Fruit fly (Drosophila melanogaster) whole organism, embryonic: ENCODE data around the gene CG34434.

ENCODE experiments used
- Adf1 ChIP-seq: fragments of 200-800 bp; sonication (Bioruptor generic); IDR thresholded peaks from 2 replicates; pipeline ENCODE4 v1.3.6; 2022; ENCODE audit warnings: missing biosample characterization, missing genetic modification characterization
- Atf3 ChIP-seq: fragments of 200-800 bp; sonication (Bioruptor generic); optimal IDR thresholded peaks from 3 replicates; lab custom pipeline; 2016; ENCODE audit warnings: missing biosample characterization, missing genetic modification characterization
- CG10565 ChIP-seq: fragments of 200-800 bp; sonication (Bioruptor generic); optimal IDR thresholded peaks from 3 replicates; lab custom pipeline; 2016; ENCODE audit warnings: missing biosample characterization, mild to moderate bottlenecking, missing genetic modification characterization
- CG10654 ChIP-seq: fragments of 200-800 bp; sonication (Bioruptor generic); optimal IDR thresholded peaks from 2 replicates; lab custom pipeline; 2016; ENCODE audit warnings: missing biosample characterization, missing genetic modification characterization
- CG11723 ChIP-seq: fragments of 200-800 bp; sonication (Bioruptor generic); optimal IDR thresholded peaks from 2 replicates; lab custom pipeline; 2017; ENCODE audit warnings: missing biosample characterization, mild to moderate bottlenecking, missing genetic modification characterization
- CG12071 ChIP-seq: fragments of 200-800 bp; sonication (Bioruptor generic); optimal IDR thresholded peaks from 3 replicates; lab custom pipeline; 2018; ENCODE audit warnings: missing biosample characterization, mild to moderate bottlenecking, missing genetic modification characterization
- CG14441 ChIP-seq: fragments of 200-800 bp; sonication (Bioruptor generic); IDR thresholded peaks from 2 replicates; pipeline ENCODE4 v1.3.6; 2022; ENCODE audit warnings: missing biosample characterization, missing genetic modification characterization
- CG16779 ChIP-seq: fragments of 200-800 bp; sonication (Bioruptor generic); IDR thresholded peaks from 2 replicates; pipeline ENCODE4 v1.3.6; 2022; ENCODE audit warnings: missing biosample characterization, missing genetic modification characterization
- CG17912 ChIP-seq: fragments of 200-800 bp; sonication (Bioruptor generic); optimal IDR thresholded peaks from 2 replicates; lab custom pipeline; 2018; ENCODE audit warnings: missing biosample characterization, mild to moderate bottlenecking, missing genetic modification characterization
- CG2129 ChIP-seq: fragments of 200-800 bp; sonication (Bioruptor generic); IDR thresholded peaks from 2 replicates; pipeline ENCODE4 v1.3.6; 2022; ENCODE audit warnings: missing biosample characterization, missing genetic modification characterization; ENCODE audit not compliant: partially characterized antibody
- CG32532 ChIP-seq: fragments of 200-800 bp; sonication (Bioruptor generic); IDR thresholded peaks from 2 replicates; pipeline ENCODE4 v1.3.6; 2022; ENCODE audit warnings: missing biosample characterization, missing genetic modification characterization
- CG32767 ChIP-seq: fragments of 200-800 bp; sonication (Bioruptor generic); IDR thresholded peaks from 2 replicates; pipeline ENCODE4 v1.3.6; 2022; ENCODE audit warnings: missing biosample characterization, missing genetic modification characterization
- CG33213 ChIP-seq: fragments of 200-800 bp; sonication (Bioruptor generic); optimal IDR thresholded peaks from 3 replicates; lab custom pipeline; 2016; ENCODE audit warnings: missing biosample characterization, missing genetic modification characterization
- CG34422 ChIP-seq: fragments of 200-800 bp; sonication (Bioruptor generic); IDR thresholded peaks from 3 replicates; pipeline ENCODE4 v1.3.6; 2022; ENCODE audit warnings: missing biosample characterization, missing genetic modification characterization
- CG3847 ChIP-seq: fragments of 200-800 bp; sonication (Bioruptor generic); IDR thresholded peaks from 2 replicates; pipeline ENCODE4 v1.3.6; 2022; ENCODE audit warnings: missing biosample characterization, missing genetic modification characterization
- CG8290 ChIP-seq, 3 experiments: fragments of 200-800 bp; sonication (Bioruptor generic); optimal IDR thresholded peaks; 2 replicates each; lab custom pipeline; 2016 to 2019; ENCODE audit warnings: missing biosample characterization in 3 of 3, missing genetic modification characterization in 3 of 3, mild to moderate bottlenecking in 2 of 3, moderate library complexity in 1 of 3
- CG9437 ChIP-seq: fragments of 200-800 bp; sonication (Bioruptor generic); optimal IDR thresholded peaks from 2 replicates; lab custom pipeline; 2018; ENCODE audit warnings: missing biosample characterization, mild to moderate bottlenecking, missing genetic modification characterization
- CkIIα-i1 ChIP-seq: fragments of 200-800 bp; sonication (Bioruptor generic); IDR thresholded peaks from 2 replicates; pipeline ENCODE4 v1.3.6; 2022; ENCODE audit warnings: missing biosample characterization, missing genetic modification characterization
- D ChIP-seq, 2 experiments: fragments of 200-800 bp in 1 of 2; fragments of >200 bp in 1 of 2; sonication (Bioruptor generic) in 1 of 2; optimal IDR thresholded peaks; 2 replicates in 1 of 2; 3 replicates in 1 of 2; lab custom pipeline; 2017; ENCODE audit warnings: mild to moderate bottlenecking in 1 of 2, missing biosample characterization in 1 of 2, missing genetic modification characterization in 1 of 2, missing genetic modification reagents in 1 of 2
- Dll ChIP-seq: fragments of 200-800 bp; sonication (Bioruptor generic); IDR thresholded peaks from 4 replicates; pipeline ENCODE4 v1.3.6; 2022; ENCODE audit warnings: missing biosample characterization, missing genetic modification characterization; ENCODE audit not compliant: partially characterized antibody
- Doc2 ChIP-seq: fragments of 200-800 bp; sonication (Bioruptor generic); IDR thresholded peaks from 2 replicates; pipeline ENCODE4 v1.3.6; 2022; ENCODE audit warnings: missing biosample characterization, missing genetic modification characterization
- H2.0 ChIP-seq: fragments of 200-800 bp; sonication (Bioruptor generic); IDR thresholded peaks from 2 replicates; pipeline ENCODE4 v1.3.6; 2022; ENCODE audit warnings: missing biosample characterization, missing genetic modification characterization
- HLH54F ChIP-seq: fragments of 200-800 bp; sonication (Bioruptor generic); optimal IDR thresholded peaks from 3 replicates; lab custom pipeline; 2016; ENCODE audit warnings: missing biosample characterization, missing genetic modification characterization
- Hand ChIP-seq: fragments of 200-800 bp; sonication (Bioruptor generic); optimal IDR thresholded peaks from 2 replicates; lab custom pipeline; 2017; ENCODE audit warnings: mild to moderate bottlenecking, missing biosample characterization, missing genetic modification reagents, missing genetic modification characterization
- Hey ChIP-seq: fragments of 200-800 bp; sonication (Bioruptor generic); optimal IDR thresholded peaks from 3 replicates; lab custom pipeline; 2018; ENCODE audit warnings: missing biosample characterization, mild to moderate bottlenecking, missing genetic modification characterization
- HmgD ChIP-seq: fragments of 200-800 bp; sonication (Bioruptor generic); optimal IDR thresholded peaks from 3 replicates; lab custom pipeline; 2016; ENCODE audit warnings: missing biosample characterization, missing genetic modification characterization
- Hr3 ChIP-seq: fragments of 200-800 bp; sonication (Bioruptor generic); optimal IDR thresholded peaks from 3 replicates; lab custom pipeline; 2016; ENCODE audit warnings: missing biosample characterization, missing genetic modification characterization
- Hsf ChIP-seq: fragments of 200-800 bp; sonication (Bioruptor generic); optimal IDR thresholded peaks from 3 replicates; lab custom pipeline; 2016; ENCODE audit warnings: missing biosample characterization, missing genetic modification characterization
- Lpt ChIP-seq: fragments of >200 bp; optimal IDR thresholded peaks from 2 replicates; lab custom pipeline; 2018; ENCODE audit warnings: missing biosample characterization, missing genetic modification characterization
- amos ChIP-seq: fragments of 200-800 bp; sonication (Bioruptor generic); IDR thresholded peaks from 2 replicates; pipeline ENCODE4 v1.3.6; 2022; ENCODE audit warnings: missing biosample characterization, missing genetic modification characterization; ENCODE audit not compliant: partially characterized antibody
- ase ChIP-seq: fragments of 200-800 bp; sonication (Bioruptor generic); IDR thresholded peaks from 3 replicates; pipeline ENCODE4 v1.3.6; 2022; ENCODE audit warnings: missing biosample characterization, missing genetic modification characterization
- bsh ChIP-seq, 2 experiments: fragments of 200-800 bp; sonication (Bioruptor generic); optimal IDR thresholded peaks; 2 replicates each; lab custom pipeline; 2017 to 2018; ENCODE audit warnings: mild to moderate bottlenecking in 2 of 2, missing biosample characterization in 2 of 2, missing genetic modification characterization in 2 of 2, moderate library complexity in 1 of 2
- cato ChIP-seq: fragments of 200-800 bp; sonication (Bioruptor generic); optimal IDR thresholded peaks from 2 replicates; lab custom pipeline; 2016; ENCODE audit warnings: missing biosample characterization, missing genetic modification characterization, borderline replicate concordance
- cg ChIP-seq: fragments of 200-800 bp; sonication (Bioruptor generic); optimal IDR thresholded peaks from 3 replicates; lab custom pipeline; 2019; ENCODE audit warnings: missing biosample characterization, mild to moderate bottlenecking, missing genetic modification characterization, moderate library complexity
- crp ChIP-seq, 2 experiments: fragments of 200-800 bp; sonication (Bioruptor generic); optimal IDR thresholded peaks; 2 replicates in 1 of 2; 3 replicates in 1 of 2; lab custom pipeline; 2017; ENCODE audit warnings: missing biosample characterization in 2 of 2, missing genetic modification characterization in 2 of 2, mild to moderate bottlenecking in 1 of 2, moderate library complexity in 1 of 2
- emc ChIP-seq: fragments of 200-800 bp; sonication (Bioruptor generic); optimal IDR thresholded peaks from 2 replicates; lab custom pipeline; 2016; ENCODE audit warnings: missing biosample characterization, missing genetic modification characterization
- eve ChIP-seq, 2 experiments: fragments of >200 bp; optimal IDR thresholded peaks; 2 replicates each; lab custom pipeline; 2017; ENCODE audit warnings: missing biosample characterization in 2 of 2, missing genetic modification characterization in 2 of 2
- her ChIP-seq: fragments of 200-800 bp; sonication (Bioruptor generic); optimal IDR thresholded peaks from 2 replicates; lab custom pipeline; 2016; ENCODE audit warnings: missing biosample characterization, missing genetic modification characterization
- lilli ChIP-seq: fragments of 200-800 bp; sonication (Bioruptor generic); optimal IDR thresholded peaks from 3 replicates; lab custom pipeline; 2016; ENCODE audit warnings: missing biosample characterization, missing genetic modification characterization
- lmd ChIP-seq: fragments of 200-800 bp; sonication (Bioruptor generic); IDR thresholded peaks from 2 replicates; pipeline ENCODE4 v1.3.6; 2022; ENCODE audit warnings: missing biosample characterization, missing genetic modification characterization
- nmo ChIP-seq: fragments of 200-800 bp; sonication (Bioruptor generic); optimal IDR thresholded peaks from 2 replicates; lab custom pipeline; 2018; ENCODE audit warnings: missing biosample characterization, mild to moderate bottlenecking, missing genetic modification characterization, moderate library complexity
- odd ChIP-seq: fragments of 200-800 bp; sonication (Bioruptor generic); optimal IDR thresholded peaks from 2 replicates; lab custom pipeline; 2017; ENCODE audit warnings: missing biosample characterization, mild to moderate bottlenecking, missing genetic modification characterization
- peb ChIP-seq: fragments of 200-800 bp; sonication (Bioruptor generic); IDR thresholded peaks from 2 replicates; pipeline ENCODE4 v1.3.6; 2022; ENCODE audit warnings: missing biosample characterization, missing genetic modification characterization
- pho ChIP-seq: fragments of 200-800 bp; sonication (Bioruptor generic); optimal IDR thresholded peaks from 2 replicates; lab custom pipeline; 2016; ENCODE audit warnings: missing biosample characterization, missing genetic modification characterization
- ranshi ChIP-seq: fragments of 200-800 bp; sonication (Bioruptor generic); IDR thresholded peaks from 2 replicates; pipeline ENCODE4 v1.3.6; 2022; ENCODE audit warnings: missing biosample characterization, missing genetic modification characterization
- stwl ChIP-seq: fragments of 200-800 bp; sonication (Bioruptor generic); optimal IDR thresholded peaks from 3 replicates; lab custom pipeline; 2018; ENCODE audit warnings: missing biosample characterization, mild to moderate bottlenecking, missing genetic modification characterization, moderate library complexity
- tin ChIP-seq: fragments of 200-800 bp; sonication (Bioruptor generic); optimal IDR thresholded peaks from 3 replicates; lab custom pipeline; 2016; ENCODE audit warnings: missing biosample characterization, missing genetic modification characterization
- twi ChIP-seq: fragments of 200-800 bp; optimal IDR thresholded peaks from 2 replicates; lab custom pipeline; 2019; ENCODE audit warnings: missing biosample characterization, mild to moderate bottlenecking, missing genetic modification characterization, moderate library complexity
- vnd ChIP-seq: fragments of 200-800 bp; sonication (Bioruptor generic); IDR thresholded peaks from 3 replicates; pipeline ENCODE4 v1.3.6; 2022; ENCODE audit warnings: missing biosample characterization, missing genetic modification characterization; ENCODE audit not compliant: partially characterized antibody
- vvl ChIP-seq: fragments of 200-800 bp; sonication (Bioruptor generic); IDR thresholded peaks from 2 replicates; pipeline ENCODE4 v1.3.6; 2022; ENCODE audit warnings: missing biosample characterization, missing genetic modification characterization

The CG34434 gene

dm6 chrX:5638588-5638987 lies 22.4 kb upstream of the CG34434 start (continued):
- TF ChIP-seq nmo (GFP tag; lab: Kevin White, UChicago) (peak; percentile 48), pho (peak; percentile 39), CG10565 (GFP tag; lab: Kevin White, UChicago) (no peak), HLH54F (GFP tag; lab: Kevin White, UChicago) (peak; percentile 23), CG10654 (no peak), ase (peak; percentile 72), Hey (tag; lab: Kevin White, UChicago) (no peak), crp (GFP tag; optimal IDR thresholded peaks at IDR 0.05; lab: Kevin White, UChicago) (no peak), Doc2 (GFP tag; lab: Robert Waterston, UW) (no peak), CkIIα-i1 (no peak), stwl (tag; lab: Kevin White, UChicago) (no peak), lilli (GFP tag; lab: Kevin White, UChicago) (peak; percentile 63), Hr3 (GFP tag; lab: Kevin White, UChicago) (peak; percentile 4), ranshi (GFP tag; lab: Robert Waterston, UW) (peak; percentile 56), CG17912 (no peak), Dll (GFP tag; lab: Robert Waterston, UW) (no peak), her (peak; percentile 48), cg (GFP tag; lab: Kevin White, UChicago) (no peak), Hand (GFP tag; lab: Kevin White, UChicago) (peak; percentile 60), CG14441 (GFP tag; lab: Robert Waterston, UW) (peak; percentile 68), CG32532 (peak; percentile 75), Adf1 (peak; percentile 88), vnd (GFP tag; lab: Robert Waterston, UW) (no peak), peb (GFP tag; lab: Robert Waterston, UW) (peak; percentile 49; the same call in 1 of the 2 replicates), eve (GFP tag; optimal IDR thresholded peaks at IDR 0.05; lab: Kevin White, UChicago) (no peak), amos (GFP tag; lab: Robert Waterston, UW) (no peak), CG3847 (GFP tag; lab: Robert Waterston, UW) (peak; percentile 47; the same call in 1 of the 2 replicates), bsh (GFP tag; optimal IDR thresholded peaks at IDR 0.05; lab: Kevin White, UChicago) (peak in 1 of 2 experiments; percentile 70), HmgD (GFP tag; lab: Kevin White, UChicago) (peak; percentile 37), CG33213 (GFP tag; lab: Kevin White, UChicago) (no peak), CG12071 (GFP tag; lab: Kevin White, UChicago) (peak; percentile 53), H2.0 (GFP tag; lab: Robert Waterston, UW) (peak; percentile 47; the same call in 1 of the 2 replicates), D (optimal IDR thresholded peaks at IDR 0.05; lab: Kevin White, UChicago) (no peak), D (GFP tag; optimal IDR thresholded peaks at IDR 0.05; lab: Kevin White, UChicago) (no peak), tin (GFP tag; lab: Kevin White, UChicago) (peak; percentile 13), twi (tag; lab: Kevin White, UChicago) (no peak), Atf3 (GFP tag; lab: Kevin White, UChicago) (no peak), CG16779 (no peak), emc (no peak), lmd (GFP tag; lab: Robert Waterston, UW) (peak; percentile 67), cato (no peak), odd (no peak), vvl (GFP tag; lab: Robert Waterston, UW) (peak; percentile 84), CG2129 (GFP tag; lab: Robert Waterston, UW) (no peak), CG32767 (GFP tag; lab: Robert Waterston, UW) (no peak), CG9437 (GFP tag; lab: Kevin White, UChicago) (no peak), Hsf (peak; percentile 40), CG34422 (GFP tag; lab: Robert Waterston, UW) (peak; percentile 60), Lpt (GFP tag; lab: Kevin White, UChicago) (no peak), CG8290 (GFP tag; optimal IDR thresholded peaks at IDR 0.05; lab: Kevin White, UChicago) (no peak), CG8290 (tag; optimal IDR thresholded peaks at IDR 0.05; lab: Kevin White, UChicago) (peak in 1 of 2 experiments; percentile 52), CG11723 (no peak)
